Worm (Caenorhabditis elegans) whole organism, mixed stage, embryonic: ENCODE measurements around the gene C49F8.15.

Source experiments
- M03D4.4 ChIP-seq: sonication (generic microtip); optimal IDR thresholded peaks from 2 replicates; lab custom pipeline; 2017; ENCODE audit warnings: mild to moderate bottlenecking, missing genetic modification characterization, missing compliant biosample characterization
- bed-3 ChIP-seq: fragments of 200-800 bp; sonication (Bioruptor generic); optimal IDR thresholded peaks from 3 replicates; lab custom pipeline; 2018; ENCODE audit warnings: mild to moderate bottlenecking, missing genetic modification characterization, moderate library complexity, missing compliant biosample characterization
- blmp-1 ChIP-seq: fragments of 150-350 bp; optimal IDR thresholded peaks from 2 replicates; lab custom pipeline; 2014; ENCODE audit warnings: missing biosample characterization, missing genetic modification characterization
- ceh-39 ChIP-seq: fragments of 150-350 bp; optimal IDR thresholded peaks from 2 replicates; lab custom pipeline; 2014; ENCODE audit warnings: missing biosample characterization, missing genetic modification characterization
- ceh-43 ChIP-seq: fragments of 200-800 bp; sonication (Bioruptor generic); optimal IDR thresholded peaks from 2 replicates; lab custom pipeline; 2018; ENCODE audit warnings: mild to moderate bottlenecking, missing genetic modification characterization, moderate library complexity, missing compliant biosample characterization
- ces-1 ChIP-seq: fragments of 150-350 bp; optimal IDR thresholded peaks from 2 replicates; lab custom pipeline; 2014; ENCODE audit warnings: missing biosample characterization, missing genetic modification reagents, missing genetic modification characterization
- cnd-1 ChIP-seq: fragments of 200-800 bp; sonication (Bioruptor generic); optimal IDR thresholded peaks from 2 replicates; lab custom pipeline; 2018; ENCODE audit warnings: mild to moderate bottlenecking, missing genetic modification characterization, missing compliant biosample characterization
- drap-1 ChIP-seq: fragments of 200-800 bp; sonication (Bioruptor generic); optimal IDR thresholded peaks from 3 replicates; lab custom pipeline; 2018; ENCODE audit warnings: mild to moderate bottlenecking, missing genetic modification characterization, missing compliant biosample characterization
- elt-1 ChIP-seq: sonication (generic microtip); optimal IDR thresholded peaks from 2 replicates; lab custom pipeline; 2017; ENCODE audit warnings: missing genetic modification characterization, mild to moderate bottlenecking, missing compliant biosample characterization, antibody characterized with exemption, moderate library complexity, borderline replicate concordance; ENCODE audit not compliant: insufficient read depth
- elt-3 ChIP-seq: fragments of 150-350 bp; optimal IDR thresholded peaks from 2 replicates; lab custom pipeline; 2014; ENCODE audit warnings: missing biosample characterization, missing genetic modification characterization
- flh-1 ChIP-seq: fragments of 200-800 bp; sonication (Bioruptor generic); optimal IDR thresholded peaks from 2 replicates; lab custom pipeline; 2018; ENCODE audit warnings: mild to moderate bottlenecking, missing genetic modification characterization, moderate library complexity, missing compliant biosample characterization
- ham-2 ChIP-seq: fragments of 200-800 bp; sonication (Bioruptor generic); optimal IDR thresholded peaks from 2 replicates; lab custom pipeline; 2018; ENCODE audit warnings: mild to moderate bottlenecking, missing genetic modification characterization, missing compliant biosample characterization
- hlh-1 ChIP-seq: fragments of 150-350 bp; optimal IDR thresholded peaks from 2 replicates; lab custom pipeline; 2014; ENCODE audit warnings: missing biosample characterization, missing genetic modification reagents, missing genetic modification characterization
- lin-13 ChIP-seq: fragments of 150-350 bp; optimal IDR thresholded peaks from 2 replicates; lab custom pipeline; 2014; ENCODE audit warnings: missing biosample characterization, missing genetic modification characterization
- lin-32 ChIP-seq: fragments of 200-800 bp; sonication (Bioruptor generic); optimal IDR thresholded peaks from 2 replicates; lab custom pipeline; 2018; ENCODE audit warnings: mild to moderate bottlenecking, missing genetic modification characterization, missing compliant biosample characterization
- lsy-2 ChIP-seq: fragments of 150-350 bp; optimal IDR thresholded peaks from 2 replicates; lab custom pipeline; 2014; ENCODE audit warnings: missing biosample characterization, missing genetic modification characterization
- mab-5 ChIP-seq: fragments of 150-350 bp; optimal IDR thresholded peaks from 2 replicates; lab custom pipeline; 2014; ENCODE audit warnings: missing biosample characterization, missing genetic modification characterization
- mep-1 ChIP-seq: fragments of 150-350 bp; optimal IDR thresholded peaks from 2 replicates; lab custom pipeline; 2017; ENCODE audit warnings: missing biosample characterization, missing genetic modification reagents, missing genetic modification characterization, inconsistent platforms
- mls-2 ChIP-seq: sonication (generic microtip); optimal IDR thresholded peaks from 2 replicates; lab custom pipeline; 2016; ENCODE audit warnings: mild to moderate bottlenecking, missing genetic modification characterization, moderate library complexity, missing compliant biosample characterization
- nhr-12 ChIP-seq: fragments of 150-350 bp; optimal IDR thresholded peaks from 2 replicates; lab custom pipeline; 2014; ENCODE audit warnings: missing biosample characterization, missing genetic modification characterization
- nhr-2 ChIP-seq: fragments of 150-350 bp; optimal IDR thresholded peaks from 2 replicates; lab custom pipeline; 2014; ENCODE audit warnings: missing biosample characterization, missing genetic modification characterization
- nhr-237 ChIP-seq: fragments of 150-350 bp; optimal IDR thresholded peaks from 2 replicates; lab custom pipeline; 2014; ENCODE audit warnings: missing biosample characterization, missing genetic modification characterization
- nhr-28 ChIP-seq: fragments of 150-350 bp; optimal IDR thresholded peaks from 2 replicates; lab custom pipeline; 2014; ENCODE audit warnings: missing biosample characterization, missing genetic modification characterization
- nhr-76 ChIP-seq: sonication (generic microtip); optimal IDR thresholded peaks from 2 replicates; lab custom pipeline; 2017; ENCODE audit warnings: missing biosample characterization, missing genetic modification characterization
- pha-4 ChIP-seq: fragments of 150-350 bp; optimal IDR thresholded peaks from 2 replicates; lab custom pipeline; 2018; ENCODE audit warnings: missing biosample characterization, missing genetic modification reagents, missing genetic modification characterization
- sem-2 ChIP-seq: fragments of 200-800 bp; sonication (Bioruptor generic); optimal IDR thresholded peaks from 2 replicates; lab custom pipeline; 2018; ENCODE audit warnings: mild to moderate bottlenecking, missing genetic modification characterization, missing compliant biosample characterization
- sptf-1 ChIP-seq: sonication (generic microtip); optimal IDR thresholded peaks from 2 replicates; lab custom pipeline; 2017; ENCODE audit warnings: mild to moderate bottlenecking, missing genetic modification characterization, moderate library complexity, missing compliant biosample characterization
- tbx-8 ChIP-seq: fragments of 200-800 bp; sonication (Bioruptor generic); optimal IDR thresholded peaks from 2 replicates; lab custom pipeline; 2018; ENCODE audit warnings: mild to moderate bottlenecking, missing genetic modification characterization, moderate library complexity, missing compliant biosample characterization
- unc-62 ChIP-seq: fragments of 150-350 bp; optimal IDR thresholded peaks from 2 replicates; lab custom pipeline; 2014; ENCODE audit warnings: missing biosample characterization, missing genetic modification reagents, missing genetic modification characterization
- zip-8 ChIP-seq: fragments of 150-350 bp; optimal IDR thresholded peaks from 2 replicates; lab custom pipeline; 2014; ENCODE audit warnings: missing biosample characterization, missing genetic modification characterization
- ztf-11 ChIP-seq: fragments of 150-350 bp; optimal IDR thresholded peaks from 2 replicates; lab custom pipeline; 2014; ENCODE audit warnings: missing biosample characterization, missing genetic modification characterization

Gene C49F8.15

DNA sequence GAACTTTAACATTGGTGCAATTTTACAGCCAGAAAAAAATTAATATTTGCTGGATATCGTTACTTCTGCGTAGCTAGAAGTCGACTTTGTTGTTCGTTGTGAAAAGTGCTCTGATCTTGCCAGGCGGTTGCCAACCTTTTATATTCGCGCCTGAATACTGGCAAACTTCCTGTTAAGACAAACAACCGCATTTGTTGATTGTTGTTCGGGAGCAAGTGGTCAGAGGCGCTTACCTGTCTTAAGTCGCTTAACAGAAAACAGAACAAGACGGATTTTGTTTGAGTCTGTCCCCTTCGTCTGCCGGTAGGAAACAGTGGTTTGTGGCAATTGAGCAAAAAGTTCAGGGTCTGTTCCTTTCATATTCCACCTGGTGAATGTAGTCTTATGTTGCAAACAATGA, at the start of gene C49F8.15:
Gene C49F8.15, minus strand, starts transcription at position 101 of the 400 bp plus-strand sequence.
- no peak for TF ChIP-seq mep-1 (tag; lab: Kevin White, UChicago)

DNA sequence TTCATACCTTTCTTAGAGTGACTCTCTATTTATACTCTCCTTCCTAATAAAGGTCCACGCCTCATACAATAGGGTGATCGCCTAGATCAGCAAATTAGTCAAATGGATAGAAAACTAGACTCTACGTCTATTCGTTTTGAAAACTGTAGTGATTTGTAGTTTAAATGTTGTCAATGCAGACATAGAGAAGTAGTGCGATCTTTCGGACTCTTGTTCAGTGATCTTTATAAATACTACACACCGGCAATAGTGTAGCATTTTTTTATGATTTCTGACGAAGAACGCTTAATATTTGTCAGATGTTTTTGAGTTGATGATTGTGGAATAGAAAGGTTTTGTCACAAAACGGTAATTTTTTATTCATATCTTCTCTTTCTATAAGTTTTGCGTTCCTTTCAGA, 48.9 kb upstream of the C49F8.15 start:
- TF ChIP-seq ceh-43, result no peak
- no peak for TF ChIP-seq mep-1 (tag; lab: Kevin White, UChicago)
- no peak for TF ChIP-seq sptf-1 (tag; lab: Kevin White, UChicago)
- no peak for TF ChIP-seq ces-1 (GFP tag; lab: Kevin White, UChicago)
- TF ChIP-seq zip-8, result no peak

DNA sequence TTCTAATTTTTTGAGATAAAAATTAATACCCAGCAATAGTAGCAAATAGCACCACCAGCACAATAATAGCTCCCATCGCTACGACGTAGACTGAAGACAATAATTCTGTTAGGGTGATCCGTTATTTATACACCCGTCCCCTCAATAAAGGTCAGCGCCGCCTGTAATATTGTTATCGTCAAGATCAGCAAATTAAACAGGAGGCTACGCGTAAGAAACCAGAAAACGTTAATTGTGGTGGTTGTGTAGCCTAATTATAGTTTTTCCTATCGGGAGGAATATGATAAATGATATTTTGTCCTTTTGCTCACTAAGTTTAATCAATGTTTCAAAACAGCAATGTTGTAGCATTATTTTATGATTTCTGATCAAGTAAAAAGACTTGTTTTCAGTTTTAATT, 47.2 kb upstream of the C49F8.15 start, which contains the start of the genes cyp-13B1 and C29F7.1:
Gene cyp-13B1, minus strand, starts transcription at position 101 of the 400 bp plus-strand sequence.
Gene C29F7.1, plus strand, starts transcription at position 394 of the 400 bp plus-strand sequence.
- no peak for TF ChIP-seq lin-13 (tag; lab: Kevin White, UChicago)
- no peak for TF ChIP-seq elt-1 (tag; lab: Kevin White, UChicago)
- TF ChIP-seq zip-8, result no peak
- TF ChIP-seq elt-3 (tag; lab: Kevin White, UChicago), result no peak
- no peak for TF ChIP-seq mep-1 (tag; lab: Kevin White, UChicago)
- TF ChIP-seq unc-62 (GFP tag; lab: Kevin White, UChicago), result no peak
- no peak for TF ChIP-seq drap-1 (GFP tag; lab: Kevin White, UChicago)
- no peak for TF ChIP-seq tbx-8 (GFP tag; lab: Kevin White, UChicago)
- TF ChIP-seq pha-4 (tag; lab: Kevin White, UChicago), result no peak
- no peak for TF ChIP-seq blmp-1
- no peak for TF ChIP-seq mls-2 (tag; lab: Kevin White, UChicago)
- TF ChIP-seq nhr-28 (tag; lab: Kevin White, UChicago), result no peak
- no peak for TF ChIP-seq M03D4.4 (tag; lab: Kevin White, UChicago)
- no peak for TF ChIP-seq ztf-11
- TF ChIP-seq bed-3 (GFP tag; lab: Kevin White, UChicago), result no peak
- TF ChIP-seq ceh-43, result no peak
- TF ChIP-seq mab-5 (tag; lab: Kevin White, UChicago), result no peak
- no peak for TF ChIP-seq cnd-1 (tag; lab: Kevin White, UChicago)
- TF ChIP-seq nhr-2 (tag; lab: Kevin White, UChicago), result no peak

DNA sequence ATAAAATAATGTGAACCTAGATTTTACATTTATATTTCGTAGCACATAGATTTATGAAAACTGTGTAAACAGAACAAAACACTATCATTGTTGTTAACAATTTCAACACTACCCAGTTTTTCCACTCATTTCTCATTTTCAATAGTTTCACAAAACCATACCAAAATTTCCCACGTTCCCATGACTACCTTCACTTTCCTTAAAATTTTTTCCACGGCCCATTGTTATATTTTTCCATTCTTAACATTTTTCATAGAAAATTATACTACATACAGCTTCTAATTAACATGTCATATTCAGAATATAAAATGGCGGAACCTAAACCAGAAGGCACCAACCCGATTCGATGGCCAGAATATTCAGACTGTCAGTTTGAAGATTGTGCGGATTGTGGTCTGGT, 39.4 kb upstream of the C49F8.15 start, which contains the start of gene F02C12.1:
Gene F02C12.1, plus strand, starts transcription at position 301 of the 400 bp plus-strand sequence.
- no peak for TF ChIP-seq ztf-11
- TF ChIP-seq zip-8, result no peak
- TF ChIP-seq sem-2 (GFP tag; lab: Kevin White, UChicago), result no peak
- no peak for TF ChIP-seq sptf-1 (tag; lab: Kevin White, UChicago)
- no peak for TF ChIP-seq lin-13 (tag; lab: Kevin White, UChicago)
- TF ChIP-seq mls-2 (tag; lab: Kevin White, UChicago), result no peak
- TF ChIP-seq ces-1 (GFP tag; lab: Kevin White, UChicago), result no peak
- no peak for TF ChIP-seq hlh-1 (tag; lab: Kevin White, UChicago)
- TF ChIP-seq nhr-76 (tag; lab: Kevin White, UChicago), result no peak
- no peak for TF ChIP-seq nhr-28 (tag; lab: Kevin White, UChicago)
- TF ChIP-seq ceh-39, result no peak
- TF ChIP-seq mep-1 (tag; lab: Kevin White, UChicago), result no peak
- no peak for TF ChIP-seq elt-3 (tag; lab: Kevin White, UChicago)
- no peak for TF ChIP-seq bed-3 (GFP tag; lab: Kevin White, UChicago)
- TF ChIP-seq cnd-1 (tag; lab: Kevin White, UChicago), result no peak
- no peak for TF ChIP-seq nhr-12 (tag; lab: Kevin White, UChicago)
- TF ChIP-seq, all 35 proteins: peak for 0

ce11 chrX:13401311-13401710, 38.9 kb upstream of the C49F8.15 start:
- TF ChIP-seq lsy-2 (no peak), lin-32 (GFP tag; lab: Kevin White, UChicago) (no peak), pha-4 (tag; lab: Kevin White, UChicago) (peak; percentile 35), sptf-1 (tag; lab: Kevin White, UChicago) (no peak), bed-3 (GFP tag; lab: Kevin White, UChicago) (no peak)

DNA sequence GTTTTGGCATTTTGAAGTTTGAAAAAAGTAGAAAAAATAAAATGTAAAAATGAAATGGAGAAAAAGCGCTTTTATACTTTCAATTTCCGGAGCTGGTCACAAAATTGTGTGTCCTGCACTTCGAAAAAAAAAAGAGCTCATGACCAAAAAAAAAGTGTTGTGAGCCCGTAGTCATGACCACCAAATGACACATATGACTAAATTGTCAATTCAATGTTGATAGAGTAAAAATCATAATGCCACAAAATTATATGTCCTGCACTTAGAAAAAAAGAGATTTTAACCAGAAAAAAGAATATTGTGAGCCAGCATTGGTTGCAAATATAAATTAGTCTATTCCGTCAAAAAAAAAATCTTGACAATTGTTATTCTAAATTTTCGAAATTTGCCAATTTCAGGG, 36.8 kb upstream of the C49F8.15 start, which contains the start of gene F02C12.2:
Gene F02C12.2, minus strand, starts transcription at position 101 of the 400 bp plus-strand sequence.
- TF ChIP-seq ham-2 (no peak), flh-1 (GFP tag; lab: Kevin White, UChicago) (no peak), hlh-1 (tag; lab: Kevin White, UChicago) (no peak), ces-1 (GFP tag; lab: Kevin White, UChicago) (no peak), tbx-8 (GFP tag; lab: Kevin White, UChicago) (no peak), elt-1 (tag; lab: Kevin White, UChicago) (no peak), nhr-237 (tag; lab: Kevin White, UChicago) (no peak), M03D4.4 (tag; lab: Kevin White, UChicago) (no peak), bed-3 (GFP tag; lab: Kevin White, UChicago) (no peak)
